Worm (Caenorhabditis elegans): ENCODE measurements around the gene unc-69.

The unc-69 gene

ce11 chrIII:10333961-10334542 is 15.3 kb downstream of the unc-69 start, which contains the start of the genes jmjd-4 and mev-1 (continued):
- TF ChIP-seq T26A8.4 (GFP tag; IDR thresholded peaks at IDR 0.05) (peak; percentile 93), rbr-2 (tag; optimal IDR thresholded peaks at IDR 0.05) (peak; percentile 85), set-16 (GFP tag; IDR thresholded peaks at IDR 0.05) (peak; percentile 21; the same call in 1 of the 2 replicates), lin-1 (GFP tag; IDR thresholded peaks at IDR 0.05) (peak; percentile 72; the same call in 1 of the 2 replicates), vab-7 (GFP tag; IDR thresholded peaks at IDR 0.05) (0 out of 2 replicates have a peak, but pooled peaks have one; percentile 21), D1046.2 (GFP tag; IDR thresholded peaks at IDR 0.05) (0 out of 2 replicates have a peak, but pooled peaks have one; percentile 52), hif-1 (tag; optimal IDR thresholded peaks at IDR 0.05) (peak; percentile 85 to 99), F37D6.2 (tag; optimal IDR thresholded peaks at IDR 0.05) (peak; percentile 72), dmd-8 (GFP tag; IDR thresholded peaks at IDR 0.05) (no peak), lin-39 (tag; optimal IDR thresholded peaks at IDR 0.05) (no peak), T20F7.1 (GFP tag; optimal IDR thresholded peaks at IDR 0.05) (no peak), F44E2.7 (GFP tag; IDR thresholded peaks at IDR 0.05) (no peak), ceh-20 (GFP tag; IDR thresholded peaks at IDR 0.05) (peak; percentile 86), lin-29 (GFP tag; IDR thresholded peaks at IDR 0.05) (peak; percentile 74), nhr-237 (tag; optimal IDR thresholded peaks at IDR 0.05) (no peak), ces-1 (GFP tag; optimal IDR thresholded peaks at IDR 0.05) (no peak), hmg-1.1 (GFP tag; IDR thresholded peaks at IDR 0.05) (peak; percentile 89), F10B5.3 (tag; optimal IDR thresholded peaks at IDR 0.05) (peak; percentile 45), mxl-3 (GFP tag; optimal IDR thresholded peaks at IDR 0.05) (peak; percentile 63), egl-27 (tag; optimal IDR thresholded peaks at IDR 0.05) (no peak), snpc-4 (tag; optimal IDR thresholded peaks at IDR 0.05) (no peak), lir-3 (tag; optimal IDR thresholded peaks at IDR 0.05) (no peak), dve-1 (tag; optimal IDR thresholded peaks at IDR 0.05; ENCODE audit: insufficient read depth) (peak; percentile 94), duxl-1 (tag; optimal IDR thresholded peaks at IDR 0.05; ENCODE audit: poor library complexity) (peak; percentile 77), dmd-6 (GFP tag; IDR thresholded peaks at IDR 0.05) (peak; percentile 88), ZK546.5 (tag; optimal IDR thresholded peaks at IDR 0.05) (no peak), mes-2 (tag; optimal IDR thresholded peaks at IDR 0.05; ENCODE audit: poor library complexity, severe bottlenecking) (peak; percentile 86), ceh-32 (tag; optimal IDR thresholded peaks at IDR 0.05; ENCODE audit: poor library complexity) (peak; percentile 18), unc-39 (tag; optimal IDR thresholded peaks at IDR 0.05) (no peak), ceh-82 (tag; optimal IDR thresholded peaks at IDR 0.05) (no peak), F49E8.2 (tag; optimal IDR thresholded peaks at IDR 0.05; ENCODE audit: borderline replicate concordance) (peak; percentile 38), lin-38 (GFP tag; IDR thresholded peaks at IDR 0.05) (peak; percentile 91), dpl-1 (GFP tag; optimal IDR thresholded peaks at IDR 0.05) (peak; percentile 85), ceh-62 (tag; optimal IDR thresholded peaks at IDR 0.05) (no peak), aha-1 (tag) (peak; percentile 99), unc-62 (GFP tag; optimal IDR thresholded peaks at IDR 0.05 in 1 of 2) (no peak), unc-62 (tag; optimal IDR thresholded peaks at IDR 0.05) (no peak), zip-11 (GFP tag; IDR thresholded peaks at IDR 0.05) (no peak), mep-1 (tag; optimal IDR thresholded peaks at IDR 0.05) (peak; percentile 88), saeg-2 (GFP tag; IDR thresholded peaks at IDR 0.05) (0 out of 2 replicates have a peak, but pooled peaks have one; percentile 35), zip-2 (tag; optimal IDR thresholded peaks at IDR 0.05) (peak; percentile 10), lsy-2 (tag; optimal IDR thresholded peaks at IDR 0.05) (peak; percentile 38 to 94), ceh-44 (GFP tag; IDR thresholded peaks at IDR 0.05) (no peak), tag-97 (GFP tag; IDR thresholded peaks at IDR 0.05) (no peak), jun-1 (tag; optimal IDR thresholded peaks at IDR 0.05) (peak; percentile 35), Y105C5A.15 (GFP tag; IDR thresholded peaks at IDR 0.05) (no peak), skn-1 (tag; optimal IDR thresholded peaks at IDR 0.05) (no peak), lin-15B (tag; optimal IDR thresholded peaks at IDR 0.05) (no peak), mdt-29 (GFP tag; IDR thresholded peaks at IDR 0.05) (peak; percentile 78), fos-1 (tag; optimal IDR thresholded peaks at IDR 0.05) (no peak), snpc-1.2 (GFP tag; IDR thresholded peaks at IDR 0.05) (0 out of 2 replicates have a peak, but pooled peaks have one; percentile 39)
